Worm (Caenorhabditis elegans): ENCODE results near the gene T13H5.1.
A peak's percentile ranks its signal among the peaks of the same experiment; 100 is the strongest.

T13H5.1 gene

ce11 chrII:8444007-8444406 is 64.8 kb downstream of the T13H5.1 start, which contains the start of gene evl-20:
evl-20 (plus strand) TSS chrII:8444307.
- TF ChIP-seq ceh-83 (GFP tag; optimal IDR thresholded peaks at IDR 0.05), result no peak
- no peak for TF ChIP-seq ceh-43 (GFP tag; optimal IDR thresholded peaks at IDR 0.05)
- no peak for TF ChIP-seq unc-62 (GFP tag; optimal IDR thresholded peaks at IDR 0.05)
- TF ChIP-seq cnd-1 (tag; optimal IDR thresholded peaks at IDR 0.05), result no peak
- TF ChIP-seq nhr-237 (tag; optimal IDR thresholded peaks at IDR 0.05), result no peak
- TF ChIP-seq snpc-4 (tag; optimal IDR thresholded peaks at IDR 0.05), result no peak

- no peak for TF ChIP-seq lin-13 (tag; optimal IDR thresholded peaks at IDR 0.05)
- TF ChIP-seq hlh-1 (tag; optimal IDR thresholded peaks at IDR 0.05), result no peak
- no peak for TF ChIP-seq blmp-1 (tag; optimal IDR thresholded peaks at IDR 0.05)
- no peak for TF ChIP-seq mls-2 (tag; optimal IDR thresholded peaks at IDR 0.05)
- TF ChIP-seq ces-1 (GFP tag; optimal IDR thresholded peaks at IDR 0.05), result no peak
- TF ChIP-seq bed-3 (GFP tag; optimal IDR thresholded peaks at IDR 0.05), result no peak
- no peak for TF ChIP-seq nhr-2 (tag; optimal IDR thresholded peaks at IDR 0.05)
- no peak for TF ChIP-seq sem-2 (GFP tag; optimal IDR thresholded peaks at IDR 0.05)
- no peak for TF ChIP-seq drap-1 (GFP tag; optimal IDR thresholded peaks at IDR 0.05)
- TF ChIP-seq lsy-2 (tag; optimal IDR thresholded peaks at IDR 0.05), result no peak
- no peak for TF ChIP-seq elt-3 (tag; optimal IDR thresholded peaks at IDR 0.05)
- TF ChIP-seq ceh-83 (GFP tag; optimal IDR thresholded peaks at IDR 0.05), result no peak
- no peak for TF ChIP-seq sptf-1 (tag; optimal IDR thresholded peaks at IDR 0.05)
- TF ChIP-seq M03D4.4 (tag; optimal IDR thresholded peaks at IDR 0.05), result no peak
These were observed 66.1 kb downstream of the T13H5.1 start, which contains the start of gene eif-3.G for ce11 chrII:8442717-8443223. eif-3.G (plus strand) TSS chrII:8442767.

DNA sequence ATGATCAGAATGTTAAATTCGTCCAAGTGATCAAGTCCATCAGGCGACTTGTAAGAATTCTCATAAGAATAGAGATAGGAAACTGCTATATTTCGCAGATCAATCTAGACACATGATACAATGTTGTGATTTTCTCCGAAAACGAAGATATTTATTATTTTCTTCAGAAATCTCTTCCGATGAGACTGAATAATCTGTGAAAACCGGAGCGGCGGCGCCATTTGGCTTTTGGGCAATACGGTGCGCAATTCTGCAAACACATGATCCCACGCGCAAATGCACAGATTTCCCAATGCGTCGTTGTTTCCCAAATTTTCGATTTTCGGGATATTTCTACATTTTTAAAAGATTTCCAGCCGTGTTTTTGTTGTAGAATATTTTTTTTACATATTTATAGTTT is 66.7 kb downstream of the T13H5.1 start:
- TF ChIP-seq zip-8 (tag; optimal IDR thresholded peaks at IDR 0.05) (no peak), nhr-237 (tag; optimal IDR thresholded peaks at IDR 0.05) (peak; percentile 47), mab-5 (tag; optimal IDR thresholded peaks at IDR 0.05) (no peak), drap-1 (GFP tag; optimal IDR thresholded peaks at IDR 0.05) (no peak), tbx-8 (GFP tag; optimal IDR thresholded peaks at IDR 0.05) (no peak), nhr-76 (tag; optimal IDR thresholded peaks at IDR 0.05) (no peak), ceh-39 (tag; optimal IDR thresholded peaks at IDR 0.05) (no peak), unc-39 (tag; optimal IDR thresholded peaks at IDR 0.05) (no peak), lsy-2 (tag; optimal IDR thresholded peaks at IDR 0.05) (peak; percentile 92), nhr-12 (tag; optimal IDR thresholded peaks at IDR 0.05) (no peak), ces-1 (GFP tag; optimal IDR thresholded peaks at IDR 0.05) (peak; percentile 4), snpc-4 (tag; optimal IDR thresholded peaks at IDR 0.05) (no peak), flh-1 (GFP tag; optimal IDR thresholded peaks at IDR 0.05) (no peak), sptf-1 (tag; optimal IDR thresholded peaks at IDR 0.05) (no peak), unc-120 (tag; optimal IDR thresholded peaks at IDR 0.05; ENCODE audit: poor library complexity, severe bottlenecking) (peak; percentile 78), M03D4.4 (tag; optimal IDR thresholded peaks at IDR 0.05) (no peak), nhr-2 (tag; optimal IDR thresholded peaks at IDR 0.05) (no peak), unc-62 (GFP tag; optimal IDR thresholded peaks at IDR 0.05) (no peak), elt-1 (tag; optimal IDR thresholded peaks at IDR 0.05; ENCODE audit: borderline replicate concordance, insufficient read depth) (no peak), blmp-1 (tag; optimal IDR thresholded peaks at IDR 0.05) (no peak), lin-13 (tag; optimal IDR thresholded peaks at IDR 0.05) (peak; percentile 34), sem-2 (GFP tag; optimal IDR thresholded peaks at IDR 0.05) (no peak), pha-4 (tag; optimal IDR thresholded peaks at IDR 0.05) (no peak), ceh-83 (GFP tag; optimal IDR thresholded peaks at IDR 0.05) (no peak), ceh-43 (GFP tag; optimal IDR thresholded peaks at IDR 0.05) (no peak), hlh-1 (tag; optimal IDR thresholded peaks at IDR 0.05) (peak; percentile 3), elt-3 (tag; optimal IDR thresholded peaks at IDR 0.05) (no peak), lin-32 (GFP tag; optimal IDR thresholded peaks at IDR 0.05) (peak; percentile 17), mls-2 (tag; optimal IDR thresholded peaks at IDR 0.05) (no peak), mep-1 (tag; optimal IDR thresholded peaks at IDR 0.05) (peak; percentile 73), cnd-1 (tag; optimal IDR thresholded peaks at IDR 0.05) (no peak), bed-3 (GFP tag; optimal IDR thresholded peaks at IDR 0.05) (no peak), ham-2 (GFP tag; optimal IDR thresholded peaks at IDR 0.05) (peak; percentile 33), nhr-28 (tag; optimal IDR thresholded peaks at IDR 0.05) (no peak), ztf-11 (tag; optimal IDR thresholded peaks at IDR 0.05) (no peak)

- TF ChIP-seq nhr-237 (tag; optimal IDR thresholded peaks at IDR 0.05) (no peak), unc-39 (tag; optimal IDR thresholded peaks at IDR 0.05) (no peak), ztf-11 (tag; optimal IDR thresholded peaks at IDR 0.05) (no peak), sptf-1 (tag; optimal IDR thresholded peaks at IDR 0.05) (no peak)
These were observed 67.3 kb downstream of the T13H5.1 start for ce11 chrII:8441519-8441918.
